Worm (Caenorhabditis elegans) whole organism, L4 larva: ENCODE measurements around the gene K10D11.2.

ENCODE experiments used
- Y75B8A.6 ChIP-seq: fragments of 200-800 bp; sonication (Bioruptor generic); IDR thresholded peaks from 2 replicates; pipeline ENCODE4 v1.3.6; 2022; ENCODE audit warnings: missing genetic modification reagents, missing genetic modification characterization, missing compliant biosample characterization
- ZK546.5 ChIP-seq, 2 experiments: sonication (generic microtip); optimal IDR thresholded peaks; 2 replicates each; lab custom pipeline; 2017; ENCODE audit warnings: missing biosample characterization in 2 of 2, missing genetic modification characterization in 2 of 2
- aha-1 ChIP-seq: fragments of 150-350 bp; peaks from one replicate; lab custom pipeline; 2014; ENCODE audit warnings: missing biosample characterization, missing genetic modification characterization
- ces-1 ChIP-seq: fragments of 150-350 bp; sonication (generic microtip); optimal IDR thresholded peaks from 4 replicates; lab custom pipeline; 2014; ENCODE audit warnings: missing biosample characterization, missing genetic modification reagents, missing genetic modification characterization
- ctbp-1 ChIP-seq: fragments of 200-800 bp; sonication (Bioruptor generic); IDR thresholded peaks from 2 replicates; pipeline ENCODE4 v1.3.6; 2022; ENCODE audit warnings: missing genetic modification reagents, missing genetic modification characterization, missing compliant biosample characterization
- daf-12 ChIP-seq: fragments of 150-350 bp; optimal IDR thresholded peaks from 2 replicates; lab custom pipeline; 2014; ENCODE audit warnings: missing biosample characterization, missing genetic modification reagents, missing genetic modification characterization
- daf-19 ChIP-seq: fragments of 200-800 bp; sonication (Bioruptor generic); conservative IDR thresholded peaks from 2 replicates; pipeline ENCODE4 v1.3.6; 2022; ENCODE audit warnings: missing genetic modification characterization, missing compliant biosample characterization
- daf-8 ChIP-seq: fragments of 200-800 bp; sonication (Bioruptor generic); IDR thresholded peaks from 2 replicates; pipeline ENCODE4 v1.3.6; 2022; ENCODE audit warnings: missing genetic modification characterization, missing compliant biosample characterization
- duxl-1 ChIP-seq: sonication (generic microtip); optimal IDR thresholded peaks from 2 replicates; lab custom pipeline; 2016; ENCODE audit warnings: mild to moderate bottlenecking, missing genetic modification characterization, moderate library complexity, missing compliant biosample characterization; ENCODE audit not compliant: poor library complexity
- fkh-10 ChIP-seq: fragments of 150-350 bp; optimal IDR thresholded peaks from 2 replicates; lab custom pipeline; 2014; ENCODE audit warnings: missing biosample characterization, missing genetic modification reagents, missing genetic modification characterization
- fos-1 ChIP-seq: fragments of 150-350 bp; optimal IDR thresholded peaks from 2 replicates; lab custom pipeline; 2014; ENCODE audit warnings: missing biosample characterization, missing genetic modification characterization
- gei-8 ChIP-seq: fragments of 200-800 bp; sonication (Bioruptor generic); optimal IDR thresholded peaks from 2 replicates; lab custom pipeline; 2018; ENCODE audit warnings: mild to moderate bottlenecking, missing genetic modification characterization, missing compliant biosample characterization
- hif-1 ChIP-seq, 2 experiments: sonication (generic microtip); optimal IDR thresholded peaks; 2 replicates each; lab custom pipeline; 2016 to 2017; ENCODE audit warnings: missing compliant biosample characterization in 2 of 2, missing genetic modification characterization in 2 of 2, missing genetic modification reagents in 2 of 2, missing genotype in 2 of 2, mild to moderate bottlenecking in 1 of 2
- hlh-11 ChIP-seq: fragments of 200-800 bp; sonication (Bioruptor generic); optimal IDR thresholded peaks from 2 replicates; lab custom pipeline; 2018; ENCODE audit warnings: mild to moderate bottlenecking, missing genetic modification characterization, missing compliant biosample characterization
- hmg-1.1 ChIP-seq: fragments of 200-800 bp; sonication (Bioruptor generic); IDR thresholded peaks from 2 replicates; pipeline ENCODE4 v1.3.6; 2022; ENCODE audit warnings: missing genetic modification reagents, missing genetic modification characterization, missing compliant biosample characterization
- lin-13 ChIP-seq: fragments of 150-350 bp; optimal IDR thresholded peaks from 2 replicates; lab custom pipeline; 2014; ENCODE audit warnings: missing biosample characterization, missing genetic modification reagents, missing genetic modification characterization
- lin-15B ChIP-seq: fragments of 150-350 bp; sonication (generic microtip); optimal IDR thresholded peaks from 3 replicates; lab custom pipeline; 2014; ENCODE audit warnings: missing biosample characterization, missing genetic modification characterization
- lin-29 ChIP-seq: fragments of 200-800 bp; sonication (Bioruptor generic); IDR thresholded peaks from 2 replicates; pipeline ENCODE4 v1.3.6; 2022; ENCODE audit warnings: missing genetic modification reagents, missing genetic modification characterization, missing compliant biosample characterization
- lsy-2 ChIP-seq, 2 experiments: fragments of 150-350 bp in 1 of 2; sonication (generic microtip) in 1 of 2; optimal IDR thresholded peaks; 2 replicates each; lab custom pipeline; 2014 to 2017; ENCODE audit warnings: missing biosample characterization in 2 of 2, missing genetic modification characterization in 2 of 2
- mdl-1 ChIP-seq, 2 experiments: fragments of 150-350 bp in 1 of 2; sonication (generic microtip) in 1 of 2; optimal IDR thresholded peaks; 2 replicates each; lab custom pipeline; 2014 to 2017; ENCODE audit warnings: missing biosample characterization in 2 of 2, missing genetic modification characterization in 2 of 2
- mep-1 ChIP-seq: fragments of 150-350 bp; sonication (generic microtip); optimal IDR thresholded peaks from 3 replicates; lab custom pipeline; 2014; ENCODE audit warnings: missing biosample characterization, missing genetic modification characterization
- mes-2 ChIP-seq: sonication (generic microtip); optimal IDR thresholded peaks from 2 replicates; lab custom pipeline; 2016; ENCODE audit warnings: missing genotype, mild to moderate bottlenecking, missing genetic modification characterization, missing compliant biosample characterization; ENCODE audit not compliant: poor library complexity, severe bottlenecking
- mxl-3 ChIP-seq: fragments of 200-800 bp; sonication (Bioruptor generic); optimal IDR thresholded peaks from 2 replicates; lab custom pipeline; 2018; ENCODE audit warnings: mild to moderate bottlenecking, missing genetic modification characterization, missing compliant biosample characterization
- nhr-25 ChIP-seq: sonication (generic microtip); optimal IDR thresholded peaks from 2 replicates; lab custom pipeline; 2017; ENCODE audit warnings: missing genetic modification characterization, mild to moderate bottlenecking, missing compliant biosample characterization, antibody characterized with exemption, moderate library complexity, borderline replicate concordance; ENCODE audit not compliant: insufficient read depth
- nhr-28 ChIP-seq: fragments of 150-350 bp; optimal IDR thresholded peaks from 2 replicates; lab custom pipeline; 2014; ENCODE audit warnings: missing biosample characterization, missing genetic modification characterization
- nhr-41 ChIP-seq: fragments of 200-800 bp; sonication (Bioruptor generic); IDR thresholded peaks from 2 replicates; pipeline ENCODE4 v1.3.6; 2022; ENCODE audit warnings: missing genetic modification reagents, missing genetic modification characterization, missing compliant biosample characterization
- nhr-42 ChIP-seq: fragments of 200-800 bp; sonication (Bioruptor generic); IDR thresholded peaks from 2 replicates; pipeline ENCODE4 v1.3.6; 2022; ENCODE audit warnings: missing genetic modification characterization, missing compliant biosample characterization
- nhr-48 ChIP-seq: sonication (generic microtip); optimal IDR thresholded peaks from 2 replicates; lab custom pipeline; 2016; ENCODE audit warnings: mild to moderate bottlenecking, missing genetic modification characterization, missing compliant biosample characterization
- nhr-77 ChIP-seq: fragments of 150-350 bp; optimal IDR thresholded peaks from 2 replicates; lab custom pipeline; 2014; ENCODE audit warnings: missing biosample characterization, missing genetic modification characterization
- php-3 ChIP-seq: fragments of 200-800 bp; sonication (Bioruptor generic); IDR thresholded peaks from 2 replicates; pipeline ENCODE4 v1.3.6; 2022; ENCODE audit warnings: missing genetic modification reagents, missing genetic modification characterization, missing compliant biosample characterization
- pqm-1 ChIP-seq: sonication (generic microtip); optimal IDR thresholded peaks from 2 replicates; lab custom pipeline; 2017; ENCODE audit warnings: missing biosample characterization, missing genetic modification characterization
- skn-1 ChIP-seq: fragments of 150-350 bp; optimal IDR thresholded peaks from 2 replicates; lab custom pipeline; 2014; ENCODE audit warnings: missing biosample characterization, missing genetic modification characterization
- spr-1 ChIP-seq: sonication (generic microtip); optimal IDR thresholded peaks from 2 replicates; lab custom pipeline; 2016; ENCODE audit warnings: mild to moderate bottlenecking, missing genetic modification characterization, missing compliant biosample characterization
- tag-97 ChIP-seq: fragments of 200-800 bp; sonication (Bioruptor generic); IDR thresholded peaks from 2 replicates; pipeline ENCODE4 v1.3.6; 2022; ENCODE audit warnings: missing genetic modification characterization, missing compliant biosample characterization
- unc-39 ChIP-seq: sonication (generic microtip); optimal IDR thresholded peaks from 2 replicates; lab custom pipeline; 2017; ENCODE audit warnings: missing biosample characterization, missing genetic modification characterization
- unc-62 ChIP-seq, 3 experiments: fragments of 150-350 bp in 1 of 3; sonication (generic microtip); optimal IDR thresholded peaks in 2 of 3; peaks in 1 of 3; 1 replicate in 1 of 3; 2 replicates in 2 of 3; lab custom pipeline; 2014 to 2017; ENCODE audit warnings: missing biosample characterization in 3 of 3, missing genetic modification characterization in 3 of 3, missing genetic modification reagents in 3 of 3, missing genotype in 1 of 3
- zfp-3 ChIP-seq: fragments of 200-800 bp; sonication (Bioruptor generic); conservative IDR thresholded peaks from 2 replicates; pipeline ENCODE4 v1.3.6; 2022; ENCODE audit warnings: missing genetic modification reagents, missing genetic modification characterization, missing compliant biosample characterization
- zip-11 ChIP-seq: fragments of 200-800 bp; sonication (Bioruptor generic); IDR thresholded peaks from 2 replicates; pipeline ENCODE4 v1.3.6; 2022; ENCODE audit warnings: missing genetic modification characterization, missing compliant biosample characterization
- ztf-7 ChIP-seq: fragments of 150-350 bp; optimal IDR thresholded peaks from 2 replicates; lab custom pipeline; 2014; ENCODE audit warnings: missing biosample characterization, missing genetic modification characterization

Gene K10D11.2

DNA sequence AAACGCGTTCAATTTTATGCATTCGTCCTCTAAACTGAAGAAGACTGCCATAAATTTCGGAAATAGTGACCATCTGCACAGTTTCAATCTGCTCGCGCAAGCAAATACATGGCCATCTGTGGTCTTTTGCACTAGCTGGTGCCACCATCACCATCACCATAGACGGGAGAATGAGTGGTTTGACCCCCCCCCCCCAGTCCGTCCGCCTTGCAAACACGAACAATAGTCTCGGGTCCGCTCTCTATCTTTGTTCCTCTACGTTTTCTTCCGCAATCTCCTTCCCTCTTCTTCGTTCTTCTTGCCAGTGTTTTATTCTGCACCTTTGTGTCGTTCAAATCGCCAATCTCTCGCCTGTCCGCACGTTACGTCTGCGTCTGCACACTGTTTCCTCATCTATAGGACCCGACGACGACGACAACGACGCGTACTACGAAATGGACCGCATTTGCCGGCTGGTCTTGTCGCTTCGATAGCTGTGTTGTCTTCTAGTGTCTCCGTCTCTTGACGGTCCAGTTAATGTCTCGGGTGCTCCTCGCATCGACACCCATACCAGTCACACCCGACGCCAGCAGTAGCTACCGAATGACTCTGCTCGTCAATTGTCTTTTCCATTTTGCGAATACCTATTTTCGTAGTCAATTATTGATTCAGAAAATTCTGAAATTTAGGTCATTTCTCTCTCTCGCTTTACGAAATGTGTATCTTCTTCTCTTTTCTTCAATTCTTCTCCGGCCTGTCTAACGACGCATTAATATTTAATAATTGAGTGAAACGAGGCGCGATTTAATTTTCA, 51.1 kb downstream of the K10D11.2 start:
- no peak for TF ChIP-seq nhr-41 (GFP tag; lab: Robert Waterston, UW)
- TF ChIP-seq pqm-1: no peak
- TF ChIP-seq mep-1 (tag; lab: Kevin White, UChicago): peak; percentile 43
- TF ChIP-seq nhr-42 (GFP tag; lab: Robert Waterston, UW): 0 out of 2 replicates have a peak, but pooled peaks have one; percentile 25
- TF ChIP-seq nhr-77: no peak
- TF ChIP-seq zfp-3 (GFP tag; lab: Robert Waterston, UW): no peak
- TF ChIP-seq mdl-1 (tag; optimal IDR thresholded peaks at IDR 0.05; lab: Kevin White, UChicago): peak in 1 of 2 experiments; percentile 30
- no peak for TF ChIP-seq nhr-48
- TF ChIP-seq tag-97 (GFP tag; lab: Robert Waterston, UW): no peak
- TF ChIP-seq ztf-7 (tag; lab: Kevin White, UChicago): no peak
- TF ChIP-seq nhr-28 (tag; lab: Kevin White, UChicago): peak; percentile 22
- no peak for TF ChIP-seq daf-8
- TF ChIP-seq unc-62 (GFP tag; optimal IDR thresholded peaks at IDR 0.05 in 1 of 2; lab: Kevin White, UChicago): peak in 1 of 2 experiments; percentile 79
- no peak for TF ChIP-seq unc-62 (tag; optimal IDR thresholded peaks at IDR 0.05; lab: Kevin White, UChicago)
- peak; percentile 32 for TF ChIP-seq mxl-3 (GFP tag; lab: Kevin White, UChicago)
- no peak for TF ChIP-seq lin-13
- TF ChIP-seq fos-1: no peak
- TF ChIP-seq unc-39 (tag; lab: Kevin White, UChicago): no peak
- TF ChIP-seq skn-1: no peak
- no peak for TF ChIP-seq Y75B8A.6 (GFP tag; lab: Robert Waterston, UW)
- peak; percentile 6 for TF ChIP-seq spr-1 (tag; lab: Kevin White, UChicago)
- peak; percentile 27 for TF ChIP-seq mes-2 (tag; lab: Kevin White, UChicago)
- TF ChIP-seq lin-15B (tag; lab: Kevin White, UChicago): no peak
- TF ChIP-seq hmg-1.1 (GFP tag; lab: Robert Waterston, UW): peak; percentile 44; the same call in 1 of the 2 replicates
- TF ChIP-seq lin-29 (GFP tag; lab: Robert Waterston, UW): no peak
- TF ChIP-seq hlh-11 (tag; lab: Kevin White, UChicago): peak; percentile 51
- no peak for TF ChIP-seq ces-1 (GFP tag; lab: Kevin White, UChicago)
- TF ChIP-seq aha-1 (tag; lab: Kevin White, UChicago): peak; percentile 32
- peak; percentile 14 for TF ChIP-seq gei-8
- TF ChIP-seq fkh-10 (GFP tag; lab: Kevin White, UChicago): peak; percentile 3
- no peak for TF ChIP-seq ctbp-1 (GFP tag; lab: Robert Waterston, UW)
- TF ChIP-seq duxl-1 (tag; lab: Kevin White, UChicago): no peak
- no peak for TF ChIP-seq daf-12
- no peak for TF ChIP-seq php-3
- TF ChIP-seq hif-1 (tag; optimal IDR thresholded peaks at IDR 0.05; lab: Kevin White, UChicago): no peak
- TF ChIP-seq ZK546.5 (tag; optimal IDR thresholded peaks at IDR 0.05; lab: Kevin White, UChicago): no peak

ce11 chrIV:13030467-13031299, 51.9 kb downstream of the K10D11.2 start:
- TF ChIP-seq ztf-7 (tag; lab: Kevin White, UChicago) (no peak), aha-1 (tag; lab: Kevin White, UChicago) (peak; percentile 52), lsy-2 (tag; optimal IDR thresholded peaks at IDR 0.05; lab: Kevin White, UChicago) (no peak), lin-13 (no peak), daf-19 (GFP tag; lab: Robert Waterston, UW) (0 out of 2 replicates have a peak, but pooled peaks have one; percentile 50), hlh-11 (tag; lab: Kevin White, UChicago) (peak; percentile 29), nhr-28 (tag; lab: Kevin White, UChicago) (peak; percentile 6), nhr-25 (peak; percentile 52), unc-62 (GFP tag; optimal IDR thresholded peaks at IDR 0.05 in 1 of 2; lab: Kevin White, UChicago) (peak in 1 of 2 experiments; percentile 85), unc-62 (tag; optimal IDR thresholded peaks at IDR 0.05; lab: Kevin White, UChicago) (no peak), zip-11 (GFP tag; lab: Robert Waterston, UW) (no peak)
- TF ChIP-seq, all 104 proteins: peak for 6
